Worm (Caenorhabditis elegans): Measurements from ENCODE around the gene col-85.

Gene col-85

DNA sequence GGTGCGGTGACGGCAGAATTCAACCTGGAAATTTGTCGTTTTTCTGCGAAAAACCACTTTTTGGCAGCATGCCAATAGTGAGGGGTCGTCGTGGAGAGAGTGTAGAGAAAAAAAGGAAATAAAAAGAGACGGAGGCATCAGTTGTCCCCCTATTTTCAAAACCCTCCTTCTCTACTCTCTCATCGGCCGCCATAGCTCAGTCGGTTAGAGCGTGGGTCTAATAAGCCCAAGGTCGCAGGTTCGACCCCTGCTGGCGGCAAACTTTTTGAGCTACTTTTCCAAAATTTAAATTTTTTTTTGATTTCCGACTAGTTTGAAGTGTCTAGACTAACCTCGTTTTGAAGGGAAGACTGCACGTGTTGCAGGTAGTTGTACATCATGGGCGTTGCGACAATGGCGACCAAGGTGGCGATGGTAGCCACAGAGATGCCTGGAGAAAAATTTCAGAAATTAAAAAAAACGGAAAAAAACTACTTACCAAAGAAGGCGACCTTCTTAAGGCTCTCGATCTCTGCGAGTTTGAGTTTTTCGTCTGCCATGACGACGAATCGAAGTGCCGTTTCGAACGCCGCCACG is at the start of gene col-85:
Gene col-85 (minus strand): TSS at position 540 of the 576 bp plus-strand sequence.
- no peak for TF ChIP-seq attf-4 (tag; optimal IDR thresholded peaks at IDR 0.05)
- TF ChIP-seq lir-3 (tag; optimal IDR thresholded peaks at IDR 0.05), result peak; percentile 62
- peak; percentile 30 for TF ChIP-seq fkh-10 (GFP tag; optimal IDR thresholded peaks at IDR 0.05)
- peak; percentile 60 for TF ChIP-seq nhr-77 (tag; optimal IDR thresholded peaks at IDR 0.05)
- peak; percentile 80; the same call in 1 of the 2 replicates for TF ChIP-seq F44E2.7 (GFP tag; IDR thresholded peaks at IDR 0.05)
- TF ChIP-seq Y105C5A.15 (GFP tag; IDR thresholded peaks at IDR 0.05), result peak; percentile 90; the same call in 1 of the 2 replicates
- TF ChIP-seq F26F4.8 (GFP tag; conservative IDR thresholded peaks at IDR 0.05), result peak; percentile 92
- TF ChIP-seq jun-1 (tag; optimal IDR thresholded peaks at IDR 0.05), result no peak
- TF ChIP-seq snpc-1.2 (GFP tag; IDR thresholded peaks at IDR 0.05), result peak; percentile 88
- TF ChIP-seq tra-1 (GFP tag; IDR thresholded peaks at IDR 0.05), result peak; percentile 94
- peak; percentile 96 for TF ChIP-seq vab-7 (GFP tag; IDR thresholded peaks at IDR 0.05)
- TF ChIP-seq lin-38 (GFP tag; IDR thresholded peaks at IDR 0.05), result peak; percentile 90
- peak; percentile 95 for TF ChIP-seq pha-4 (GFP tag; IDR thresholded peaks at IDR 0.05)
- TF ChIP-seq pha-4 (tag; optimal IDR thresholded peaks at IDR 0.05), result no peak
- no peak for TF ChIP-seq lin-39 (tag; optimal IDR thresholded peaks at IDR 0.05)
- TF ChIP-seq T20F7.1 (GFP tag; optimal IDR thresholded peaks at IDR 0.05), result no peak
- TF ChIP-seq F10B5.3 (tag; optimal IDR thresholded peaks at IDR 0.05), result no peak
- TF ChIP-seq daf-16 (GFP tag; optimal IDR thresholded peaks at IDR 0.05), result peak; percentile 14 to 86
- TF ChIP-seq daf-16 (tag; optimal IDR thresholded peaks at IDR 0.05), result peak; percentile 57
- TF ChIP-seq nhr-10 (tag; optimal IDR thresholded peaks at IDR 0.05), result no peak
- peak; percentile 91 for TF ChIP-seq ctbp-1 (GFP tag; IDR thresholded peaks at IDR 0.05)
- peak; percentile 98 for TF ChIP-seq hmg-1.1 (GFP tag; IDR thresholded peaks at IDR 0.05)
- no peak for TF ChIP-seq lsy-2 (tag; optimal IDR thresholded peaks at IDR 0.05)
- peak; percentile 48 for TF ChIP-seq nhr-6 (tag; optimal IDR thresholded peaks at IDR 0.05)
- TF ChIP-seq mxl-2 (GFP tag; conservative IDR thresholded peaks at IDR 0.05), result peak; percentile 73
- peak; percentile 75 for TF ChIP-seq nhr-102 (tag; optimal IDR thresholded peaks at IDR 0.05)
- 0 out of 2 replicates have a peak, but pooled peaks have one; percentile 71 for TF ChIP-seq daf-8 (GFP tag; IDR thresholded peaks at IDR 0.05)
- TF ChIP-seq saeg-2 (GFP tag; IDR thresholded peaks at IDR 0.05), result peak; percentile 57; the same call in 1 of the 2 replicates
- peak; percentile 89 to 90; a peak in 3 of 4 replicates for TF ChIP-seq madf-5 (GFP tag; IDR thresholded peaks at IDR 0.05)
- peak; percentile 56 for TF ChIP-seq nhr-11 (tag; optimal IDR thresholded peaks at IDR 0.05)
- TF ChIP-seq lin-29 (GFP tag; IDR thresholded peaks at IDR 0.05), result peak; percentile 75
- TF ChIP-seq lim-7 (GFP tag; IDR thresholded peaks at IDR 0.05), result peak; percentile 98
- no peak for TF ChIP-seq dve-1 (tag; optimal IDR thresholded peaks at IDR 0.05; ENCODE audit: insufficient read depth)
- TF ChIP-seq spr-3 (GFP tag; optimal IDR thresholded peaks at IDR 0.05), result peak; percentile 81
- no peak for TF ChIP-seq aly-2 (tag; optimal IDR thresholded peaks at IDR 0.05)
- 0 out of 2 replicates have a peak, but pooled peaks have one; percentile 53 for TF ChIP-seq zip-11 (GFP tag; IDR thresholded peaks at IDR 0.05)
- TF ChIP-seq F49E8.2 (tag; optimal IDR thresholded peaks at IDR 0.05; ENCODE audit: borderline replicate concordance), result peak; percentile 49
- TF ChIP-seq D1046.2 (GFP tag; IDR thresholded peaks at IDR 0.05), result peak; percentile 91
- peak; percentile 5 to 68 for TF ChIP-seq hif-1 (tag; optimal IDR thresholded peaks at IDR 0.05)
- no peak for TF ChIP-seq ZK546.5 (tag; optimal IDR thresholded peaks at IDR 0.05)
- peak; percentile 2 for TF ChIP-seq ceh-32 (tag; optimal IDR thresholded peaks at IDR 0.05; ENCODE audit: poor library complexity)
- peak; percentile 42 for TF ChIP-seq mxl-3 (GFP tag; optimal IDR thresholded peaks at IDR 0.05)
- peak; percentile 84 for TF ChIP-seq php-3 (GFP tag; IDR thresholded peaks at IDR 0.05)
- peak; percentile 79 for TF ChIP-seq dmd-6 (GFP tag; IDR thresholded peaks at IDR 0.05)
- TF ChIP-seq ama-1 (optimal IDR thresholded peaks at IDR 0.05), result no peak
- TF ChIP-seq F37D6.2 (tag; optimal IDR thresholded peaks at IDR 0.05), result peak; percentile 53
- peak; percentile 66 for TF ChIP-seq hlh-11 (tag; optimal IDR thresholded peaks at IDR 0.05)
- TF ChIP-seq skn-1 (tag; optimal IDR thresholded peaks at IDR 0.05), result no peak
- TF ChIP-seq sdz-12 (GFP tag; optimal IDR thresholded peaks at IDR 0.05), result no peak
- no peak for TF ChIP-seq tag-97 (GFP tag; IDR thresholded peaks at IDR 0.05)
- TF ChIP-seq nhr-237 (tag; optimal IDR thresholded peaks at IDR 0.05), result no peak

Data from whole organism, L4 larva.